Worm (Caenorhabditis elegans) whole organism, midembryonic: ENCODE results near the gene T16A9.5.

ENCODE experiments used
- T22C8.4 ChIP-seq: fragments of 200-800 bp; sonication (Bioruptor generic); IDR thresholded peaks from 2 replicates; pipeline ENCODE4 v1.3.6; 2022; ENCODE audit warnings: missing genetic modification characterization, missing compliant biosample characterization
- cog-1 ChIP-seq: sonication (generic microtip); optimal IDR thresholded peaks from 2 replicates; lab custom pipeline; 2016; ENCODE audit warnings: missing genetic modification characterization, missing compliant biosample characterization
- flt-1 ChIP-seq: fragments of 200-800 bp; sonication (Bioruptor generic); IDR thresholded peaks from 2 replicates; pipeline ENCODE4 v1.3.6; 2022; ENCODE audit warnings: missing genetic modification characterization, missing compliant biosample characterization
- klf-2 ChIP-seq: fragments of 200-800 bp; sonication (Bioruptor generic); conservative IDR thresholded peaks from 2 replicates; pipeline ENCODE4 v1.3.6; 2022; ENCODE audit warnings: missing genetic modification reagents, missing genetic modification characterization, missing compliant biosample characterization
- med-1 ChIP-seq: sonication (generic microtip); optimal IDR thresholded peaks from 2 replicates; lab custom pipeline; 2017; ENCODE audit warnings: missing genetic modification characterization, mild to moderate bottlenecking, missing compliant biosample characterization, antibody characterized with exemption, missing genetic modification reagents; ENCODE audit not compliant: insufficient read depth
- ref-1 ChIP-seq: fragments of 200-800 bp; sonication (Bioruptor generic); conservative IDR thresholded peaks from 2 replicates; pipeline ENCODE4 v1.3.6; 2022; ENCODE audit warnings: missing genetic modification reagents, missing genetic modification characterization, missing compliant biosample characterization
- tab-1 ChIP-seq: fragments of 200-800 bp; sonication (Bioruptor generic); IDR thresholded peaks from 2 replicates; pipeline ENCODE4 v1.3.6; 2022; ENCODE audit warnings: missing genetic modification characterization, missing compliant biosample characterization
- ztf-23 ChIP-seq: fragments of 200-800 bp; sonication (Bioruptor generic); IDR thresholded peaks from 2 replicates; pipeline ENCODE4 v1.3.6; 2022; ENCODE audit warnings: missing genetic modification reagents, missing genetic modification characterization, missing compliant biosample characterization
- ztf-29 ChIP-seq: fragments of 200-800 bp; sonication (Bioruptor generic); IDR thresholded peaks from 2 replicates; pipeline ENCODE4 v1.3.6; 2022; ENCODE audit warnings: missing genetic modification reagents, missing genetic modification characterization, missing compliant biosample characterization

T16A9.5 gene

ce11 chrV:14215106-14215505 lies at the start of gene T16A9.5:
T16A9.5 (minus strand) TSS chrV:14215206.
- no peak for TF ChIP-seq ztf-23
- no peak for TF ChIP-seq T22C8.4

ce11 chrV:14260831-14261230 lies 45.8 kb upstream of the T16A9.5 start, which contains the start of gene F40G12.2:
F40G12.2 (minus strand) TSS chrV:14260931.
- TF ChIP-seq ztf-23 = no peak
- TF ChIP-seq T22C8.4 = no peak
- TF ChIP-seq ref-1 = no peak
- TF ChIP-seq flt-1 = no peak
- no peak for TF ChIP-seq cog-1
- TF ChIP-seq klf-2 (GFP tag; lab: Robert Waterston, UW) = no peak
- no peak for TF ChIP-seq ztf-29 (GFP tag; lab: Robert Waterston, UW)
- TF ChIP-seq tab-1 (GFP tag; lab: Robert Waterston, UW) = no peak
- TF ChIP-seq med-1 (GFP tag; lab: Kevin White, UChicago) = no peak

ce11 chrV:14256813-14257212 lies 41.8 kb upstream of the T16A9.5 start, which contains the start of gene sre-8:
sre-8 (plus strand) TSS chrV:14257113.
- no peak for TF ChIP-seq ref-1
- no peak for TF ChIP-seq ztf-23
- TF ChIP-seq flt-1 = no peak
- no peak for TF ChIP-seq T22C8.4

- no peak for TF ChIP-seq ref-1
- TF ChIP-seq med-1 (GFP tag; lab: Kevin White, UChicago) = no peak
- TF ChIP-seq ztf-23 = no peak
- TF ChIP-seq cog-1 = no peak
- TF ChIP-seq flt-1 = no peak
- TF ChIP-seq klf-2 (GFP tag; lab: Robert Waterston, UW) = no peak
- no peak for TF ChIP-seq ztf-29 (GFP tag; lab: Robert Waterston, UW)
- TF ChIP-seq T22C8.4 = no peak
- TF ChIP-seq tab-1 (GFP tag; lab: Robert Waterston, UW) = no peak
These were observed 39.2 kb upstream of the T16A9.5 start, which contains the start of gene K02E11.7 for ce11 chrV:14254221-14254620. K02E11.7 (minus strand) TSS chrV:14254321.

- no peak for TF ChIP-seq T22C8.4
- TF ChIP-seq ztf-23 = no peak
- no peak for TF ChIP-seq tab-1 (GFP tag; lab: Robert Waterston, UW)
- TF ChIP-seq klf-2 (GFP tag; lab: Robert Waterston, UW) = no peak
- no peak for TF ChIP-seq flt-1
- TF ChIP-seq ref-1 = no peak
- no peak for TF ChIP-seq ztf-29 (GFP tag; lab: Robert Waterston, UW)
- no peak for TF ChIP-seq med-1 (GFP tag; lab: Kevin White, UChicago)
- no peak for TF ChIP-seq cog-1
These were observed 37.0 kb upstream of the T16A9.5 start, which contains the start of gene K02E11.5 for ce11 chrV:14252025-14252424. K02E11.5 (plus strand) TSS chrV:14252325.

- no peak for TF ChIP-seq ref-1
- TF ChIP-seq ztf-29 (GFP tag; lab: Robert Waterston, UW) = no peak
- no peak for TF ChIP-seq flt-1
- TF ChIP-seq med-1 (GFP tag; lab: Kevin White, UChicago) = no peak
- no peak for TF ChIP-seq klf-2 (GFP tag; lab: Robert Waterston, UW)
- no peak for TF ChIP-seq T22C8.4
- no peak for TF ChIP-seq tab-1 (GFP tag; lab: Robert Waterston, UW)
- TF ChIP-seq cog-1 = no peak
- no peak for TF ChIP-seq ztf-23
These were observed 33.6 kb upstream of the T16A9.5 start, which contains the start of gene K02E11.6 for ce11 chrV:14248654-14249053. K02E11.6 (plus strand) TSS chrV:14248802.

- TF ChIP-seq cog-1 = no peak
These were observed 33.0 kb upstream of the T16A9.5 start, which contains the start of gene K02E11.4 for ce11 chrV:14248025-14248424. K02E11.4 (minus strand) TSS chrV:14248125.

ce11 chrV:14246761-14247160 lies 31.8 kb upstream of the T16A9.5 start, which contains the start of gene K02E11.3:
K02E11.3 (minus strand) TSS chrV:14246861.
- TF ChIP-seq klf-2 (GFP tag; lab: Robert Waterston, UW) = no peak
- TF ChIP-seq ref-1 = no peak
- no peak for TF ChIP-seq med-1 (GFP tag; lab: Kevin White, UChicago)
- no peak for TF ChIP-seq cog-1
- TF ChIP-seq T22C8.4 = no peak
- no peak for TF ChIP-seq flt-1
- no peak for TF ChIP-seq tab-1 (GFP tag; lab: Robert Waterston, UW)
- TF ChIP-seq ztf-29 (GFP tag; lab: Robert Waterston, UW) = no peak
- no peak for TF ChIP-seq ztf-23

ce11 chrV:14243904-14244303 lies 28.9 kb upstream of the T16A9.5 start, which contains the start of gene sre-7:
sre-7 (plus strand) TSS chrV:14244204.
- TF ChIP-seq cog-1 = no peak
- no peak for TF ChIP-seq ref-1
- no peak for TF ChIP-seq flt-1
- no peak for TF ChIP-seq ztf-23
- TF ChIP-seq tab-1 (GFP tag; lab: Robert Waterston, UW) = no peak
- TF ChIP-seq ztf-29 (GFP tag; lab: Robert Waterston, UW) = no peak
- no peak for TF ChIP-seq T22C8.4
- no peak for TF ChIP-seq med-1 (GFP tag; lab: Kevin White, UChicago)
- TF ChIP-seq klf-2 (GFP tag; lab: Robert Waterston, UW) = no peak

ce11 chrV:14240694-14241201 lies 25.7 kb upstream of the T16A9.5 start, which contains the start of gene K02E11.10:
K02E11.10 (minus strand) TSS chrV:14241151.
- no peak for TF ChIP-seq ztf-23
- no peak for TF ChIP-seq klf-2 (GFP tag; lab: Robert Waterston, UW)

ce11 chrV:14237447-14237846 lies 22.4 kb upstream of the T16A9.5 start:
- TF ChIP-seq flt-1 (peak; percentile 70), ztf-23 (peak; percentile 42; the same call in 1 of the 2 replicates), T22C8.4 (peak; percentile 28; the same call in 1 of the 2 replicates), tab-1 (GFP tag; lab: Robert Waterston, UW) (peak; percentile 65; the same call in 1 of the 2 replicates)
